Fruit fly (Drosophila melanogaster): ENCODE results near the gene Orc2.

The Orc2 gene

dm6 chr3R:13939353-13940049, 25.2 kb upstream of the Orc2 start (continued):
- TF ChIP-seq cyc (GFP tag; optimal IDR thresholded peaks at IDR 0.05) (no peak), Gug (GFP tag; IDR thresholded peaks at IDR 0.05) (no peak), dac (GFP tag; optimal IDR thresholded peaks at IDR 0.05) (no peak), CG8632 (GFP tag; optimal IDR thresholded peaks at IDR 0.05) (peak; percentile 29), CG6163 (GFP tag; IDR thresholded peaks at IDR 0.05) (peak; percentile 54; the same call in 2 of the 3 replicates)

- peak; percentile 29 for TF ChIP-seq Sox14 (GFP tag; optimal IDR thresholded peaks at IDR 0.05)
- no peak for TF ChIP-seq Hr38 (GFP tag; optimal IDR thresholded peaks at IDR 0.05)
- TF ChIP-seq CG6276 (GFP tag; optimal IDR thresholded peaks at IDR 0.05): no peak
- peak; percentile 29 for TF ChIP-seq CG11902 (GFP tag; optimal IDR thresholded peaks at IDR 0.05)
- TF ChIP-seq cyc (GFP tag; optimal IDR thresholded peaks at IDR 0.05): peak; percentile 63
- TF ChIP-seq fd85E (GFP tag; optimal IDR thresholded peaks at IDR 0.05): no peak
- no peak for TF ChIP-seq CG15336 (GFP tag; IDR thresholded peaks at IDR 0.05)
- peak; percentile 41 for TF ChIP-seq dsx (GFP tag; optimal IDR thresholded peaks at IDR 0.05; ENCODE audit: poor library complexity, severe bottlenecking)
- TF ChIP-seq lz (GFP tag; optimal IDR thresholded peaks at IDR 0.05): peak; percentile 67
- TF ChIP-seq CG10669 (GFP tag; optimal IDR thresholded peaks at IDR 0.05): peak; percentile 55
- no peak for TF ChIP-seq eg (GFP tag; IDR thresholded peaks at IDR 0.05)
- TF ChIP-seq dac (GFP tag; optimal IDR thresholded peaks at IDR 0.05): no peak
- no peak for TF ChIP-seq CG9139 (GFP tag; optimal IDR thresholded peaks at IDR 0.05)
- TF ChIP-seq CG3919 (GFP tag; optimal IDR thresholded peaks at IDR 0.05): peak; percentile 63
- peak; percentile 19 for TF ChIP-seq CG1621 (tag; optimal IDR thresholded peaks at IDR 0.05)
- peak; percentile 43 for TF ChIP-seq CG34406 (GFP tag; optimal IDR thresholded peaks at IDR 0.05)
- peak; percentile 80 for TF ChIP-seq esn (GFP tag; optimal IDR thresholded peaks at IDR 0.05)
- peak; percentile 47 for TF ChIP-seq CG10631 (GFP tag; optimal IDR thresholded peaks at IDR 0.05)
- peak; percentile 56 for TF ChIP-seq acj6 (GFP tag; optimal IDR thresholded peaks at IDR 0.05)
- peak; percentile 89 for TF ChIP-seq svp (GFP tag)
- TF ChIP-seq CG6792 (GFP tag; optimal IDR thresholded peaks at IDR 0.05): peak; percentile 38
- TF ChIP-seq Eip78C (GFP tag): peak; percentile 89
- peak; percentile 37 for TF ChIP-seq pdm3 (GFP tag; optimal IDR thresholded peaks at IDR 0.05)
- no peak for TF ChIP-seq fkh (GFP tag; optimal IDR thresholded peaks at IDR 0.05)
- peak; percentile 60 for TF ChIP-seq Hr39 (GFP tag; optimal IDR thresholded peaks at IDR 0.05)
- peak; percentile 62 for TF ChIP-seq Eip75B (GFP tag; optimal IDR thresholded peaks at IDR 0.05)
- no peak for TF ChIP-seq CG8119 (GFP tag; IDR thresholded peaks at IDR 0.05)
- TF ChIP-seq Gug (GFP tag; IDR thresholded peaks at IDR 0.05): no peak
- peak; percentile 77 for TF ChIP-seq Sox102F (GFP tag; optimal IDR thresholded peaks at IDR 0.05)
- no peak for TF ChIP-seq Eip93F (GFP tag; optimal IDR thresholded peaks at IDR 0.05)
- TF ChIP-seq CG6163 (GFP tag; IDR thresholded peaks at IDR 0.05): peak; percentile 34; the same call in 2 of the 3 replicates
- peak; percentile 70 for TF ChIP-seq Smox (GFP tag; optimal IDR thresholded peaks at IDR 0.05)
- no peak for TF ChIP-seq CG4318 (GFP tag; optimal IDR thresholded peaks at IDR 0.05)
- no peak for TF ChIP-seq CG11294 (GFP tag; IDR thresholded peaks at IDR 0.05)
- TF ChIP-seq CG11762 (GFP tag; optimal IDR thresholded peaks at IDR 0.05; ENCODE audit: insufficient read depth): no peak
- TF ChIP-seq spab (GFP tag; optimal IDR thresholded peaks at IDR 0.05): peak; percentile 61
- TF ChIP-seq ss (GFP tag; optimal IDR thresholded peaks at IDR 0.05): peak; percentile 10 to 62
- TF ChIP-seq Sox15 (GFP tag; optimal IDR thresholded peaks at IDR 0.05): peak; percentile 30
- peak; percentile 57 for TF ChIP-seq fd59A (GFP tag; optimal IDR thresholded peaks at IDR 0.05)
- no peak for TF ChIP-seq Hr4 (GFP tag; optimal IDR thresholded peaks at IDR 0.05)
- peak; percentile 31 for TF ChIP-seq vri (GFP tag; optimal IDR thresholded peaks at IDR 0.05)
- TF ChIP-seq CG8319 (GFP tag; optimal IDR thresholded peaks at IDR 0.05): no peak
- peak; percentile 65 for TF ChIP-seq CG3032 (tag; optimal IDR thresholded peaks at IDR 0.05)
- TF ChIP-seq CG7368 (GFP tag; optimal IDR thresholded peaks at IDR 0.05): no peak
- TF ChIP-seq net (GFP tag; optimal IDR thresholded peaks at IDR 0.05): peak; percentile 45
- no peak for TF ChIP-seq CG6854 (GFP tag; optimal IDR thresholded peaks at IDR 0.05)
- TF ChIP-seq Ets96B (tag; optimal IDR thresholded peaks at IDR 0.05): peak; percentile 63
- TF ChIP-seq salr (GFP tag; optimal IDR thresholded peaks at IDR 0.05): no peak
These were observed 23.3 kb upstream of the Orc2 start for dm6 chr3R:13941390-13941789.

Data from whole organism, prepupa.